Worm (Caenorhabditis elegans) whole organism, late embryonic: ENCODE measurements around the gene metl-13.
"Not testable (repeated sequence)": the region's sequence is repeated elsewhere in the genome, so short reads cannot be mapped to it uniquely, and the experiment has no call there.

Experiments used
- F13H6.1 ChIP-seq: sonication (generic microtip); optimal IDR thresholded peaks from 2 replicates; lab custom pipeline; 2016; ENCODE audit warnings: missing genetic modification characterization, missing compliant biosample characterization
- ahr-1 ChIP-seq: sonication (generic microtip); optimal IDR thresholded peaks from 2 replicates; lab custom pipeline; 2016; ENCODE audit warnings: missing genetic modification characterization, missing compliant biosample characterization
- ama-1 ChIP-seq: fragments of 150-350 bp; optimal IDR thresholded peaks from 2 replicates; lab custom pipeline; 2014
- ceh-14 ChIP-seq: sonication (generic microtip); optimal IDR thresholded peaks from 2 replicates; lab custom pipeline; 2016; ENCODE audit warnings: missing genotype, missing genetic modification characterization, missing compliant biosample characterization
- ceh-19 ChIP-seq: fragments of 200-800 bp; sonication (Bioruptor generic); optimal IDR thresholded peaks from 2 replicates; lab custom pipeline; 2018; ENCODE audit warnings: mild to moderate bottlenecking, missing genetic modification characterization, missing compliant biosample characterization
- ceh-31 ChIP-seq: sonication (generic microtip); optimal IDR thresholded peaks from 2 replicates; lab custom pipeline; 2016; ENCODE audit warnings: missing genetic modification characterization, missing compliant biosample characterization
- ceh-45 ChIP-seq: fragments of 200-800 bp; sonication (Bioruptor generic); IDR thresholded peaks from 2 replicates; pipeline ENCODE4 v1.3.6; 2022; ENCODE audit warnings: missing genetic modification reagents, missing genetic modification characterization, missing compliant biosample characterization
- ceh-9 ChIP-seq: sonication (generic microtip); optimal IDR thresholded peaks from 2 replicates; lab custom pipeline; 2016; ENCODE audit warnings: mild to moderate bottlenecking, missing genetic modification characterization, inconsistent platforms, missing compliant biosample characterization
- che-1 ChIP-seq: sonication (generic microtip); optimal IDR thresholded peaks from 2 replicates; lab custom pipeline; 2016; ENCODE audit warnings: mild to moderate bottlenecking, missing genetic modification characterization, missing compliant biosample characterization
- dmd-4 ChIP-seq: sonication (generic microtip); optimal IDR thresholded peaks from 2 replicates; lab custom pipeline; 2016; ENCODE audit warnings: borderline replicate concordance, missing genetic modification characterization, missing compliant biosample characterization
- elt-2 ChIP-seq: sonication (generic microtip); optimal IDR thresholded peaks from 2 replicates; lab custom pipeline; 2016; ENCODE audit warnings: missing genetic modification reagents, missing genetic modification characterization, missing compliant biosample characterization
- ets-4 ChIP-seq: sonication (generic microtip); optimal IDR thresholded peaks from 2 replicates; lab custom pipeline; 2016; ENCODE audit warnings: missing genetic modification characterization, missing compliant biosample characterization
- fax-1 ChIP-seq: sonication (generic microtip); optimal IDR thresholded peaks from 2 replicates; lab custom pipeline; 2016; ENCODE audit warnings: missing genotype, missing genetic modification characterization, missing compliant biosample characterization
- hlh-13 ChIP-seq: fragments of 200-800 bp; sonication (Bioruptor generic); optimal IDR thresholded peaks from 2 replicates; lab custom pipeline; 2018; ENCODE audit warnings: mild to moderate bottlenecking, missing genetic modification characterization, missing compliant biosample characterization
- hlh-8 ChIP-seq: sonication (generic microtip); optimal IDR thresholded peaks from 2 replicates; lab custom pipeline; 2016; ENCODE audit warnings: missing genotype, missing genetic modification characterization, missing compliant biosample characterization
- nfya-1 ChIP-seq: sonication (generic microtip); optimal IDR thresholded peaks from 2 replicates; lab custom pipeline; 2017; ENCODE audit warnings: missing genetic modification characterization, mild to moderate bottlenecking, missing compliant biosample characterization, antibody characterized with exemption, moderate library complexity
- nhr-11 ChIP-seq: fragments of 150-350 bp; optimal IDR thresholded peaks from 2 replicates; lab custom pipeline; 2014; ENCODE audit warnings: missing biosample characterization, missing genetic modification characterization
- nhr-232 ChIP-seq: sonication (generic microtip); optimal IDR thresholded peaks from 2 replicates; lab custom pipeline; 2016; ENCODE audit warnings: missing genetic modification characterization, missing compliant biosample characterization
- odd-2 ChIP-seq: sonication (generic microtip); optimal IDR thresholded peaks from 2 replicates; lab custom pipeline; 2017; ENCODE audit warnings: antibody characterized with exemption, mild to moderate bottlenecking, missing genetic modification characterization, missing compliant biosample characterization
- pat-9 ChIP-seq: fragments of 200-800 bp; sonication (Bioruptor generic); optimal IDR thresholded peaks from 2 replicates; lab custom pipeline; 2018; ENCODE audit warnings: mild to moderate bottlenecking, missing genetic modification characterization, moderate library complexity, missing compliant biosample characterization
- pha-2 ChIP-seq: sonication (generic microtip); optimal IDR thresholded peaks from 2 replicates; lab custom pipeline; 2017; ENCODE audit warnings: mild to moderate bottlenecking, missing genetic modification characterization, missing compliant biosample characterization
- pha-4 ChIP-seq: fragments of 150-350 bp; optimal IDR thresholded peaks from 2 replicates; lab custom pipeline; 2018; ENCODE audit warnings: missing biosample characterization, missing genetic modification reagents, missing genetic modification characterization
- pros-1 ChIP-seq: fragments of 150-350 bp; optimal IDR thresholded peaks from 2 replicates; lab custom pipeline; 2014; ENCODE audit warnings: missing biosample characterization, missing genetic modification reagents, missing genetic modification characterization
- ref-2 ChIP-seq: sonication (generic microtip); optimal IDR thresholded peaks from 2 replicates; lab custom pipeline; 2016; ENCODE audit warnings: missing genetic modification characterization, missing compliant biosample characterization
- rnt-1 ChIP-seq: sonication (generic microtip); optimal IDR thresholded peaks from 2 replicates; lab custom pipeline; 2016; ENCODE audit warnings: missing genetic modification characterization, missing compliant biosample characterization
- syd-9 ChIP-seq: sonication (generic microtip); optimal IDR thresholded peaks from 2 replicates; lab custom pipeline; 2016; ENCODE audit warnings: mild to moderate bottlenecking, missing genetic modification characterization, moderate library complexity, missing compliant biosample characterization
- tbx-7 ChIP-seq: sonication (generic microtip); optimal IDR thresholded peaks from 2 replicates; lab custom pipeline; 2016; ENCODE audit warnings: missing genotype, missing genetic modification characterization, missing compliant biosample characterization
- ttx-3 ChIP-seq: sonication (generic microtip); optimal IDR thresholded peaks from 2 replicates; lab custom pipeline; 2016; ENCODE audit warnings: missing genetic modification reagents, missing genetic modification characterization, missing compliant biosample characterization
- unc-42 ChIP-seq: sonication (generic microtip); optimal IDR thresholded peaks from 2 replicates; lab custom pipeline; 2016; ENCODE audit warnings: missing genotype, missing genetic modification characterization, missing compliant biosample characterization
- zip-5 ChIP-seq: sonication (generic microtip); optimal IDR thresholded peaks from 2 replicates; lab custom pipeline; 2016; ENCODE audit warnings: missing genetic modification characterization, missing compliant biosample characterization
- ztf-16 ChIP-seq: sonication (generic microtip); optimal IDR thresholded peaks from 2 replicates; lab custom pipeline; 2017; ENCODE audit warnings: missing genetic modification characterization, missing compliant biosample characterization

metl-13 gene

DNA sequence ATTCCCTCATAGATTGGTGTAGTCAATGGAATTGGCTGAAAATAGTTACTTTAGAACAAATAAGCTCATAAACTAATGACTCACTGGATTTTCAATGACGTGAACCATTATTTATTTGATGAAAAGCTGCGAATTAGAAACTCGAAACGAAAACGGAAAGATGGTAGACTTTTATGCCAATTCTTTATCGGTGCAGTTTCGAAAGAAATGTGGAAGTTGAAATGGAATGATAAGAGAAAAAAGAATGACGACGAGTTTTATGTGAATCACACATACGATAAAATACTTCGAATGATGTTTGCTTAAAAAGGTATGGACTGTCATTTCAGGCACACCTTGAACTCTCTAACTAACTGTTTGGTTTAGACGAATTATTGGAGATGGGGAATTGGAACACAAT is 44.9 kb upstream of the metl-13 start, which contains the start of the genes lec-11 and irld-7:
Gene lec-11 (minus strand): TSS at position 126 of the 400 bp plus-strand sequence.
Gene irld-7 (plus strand): TSS at position 332 of the 400 bp plus-strand sequence.
- TF ChIP-seq che-1 (tag; lab: Kevin White, UChicago) (no peak), nhr-11 (tag; lab: Kevin White, UChicago) (no peak), ztf-16 (tag; lab: Kevin White, UChicago) (no peak), zip-5 (no peak), elt-2 (tag; lab: Kevin White, UChicago) (no peak), ceh-9 (no peak), hlh-13 (no peak), ama-1 (lab: Kevin White, UChicago) (no peak), dmd-4 (no peak), ceh-31 (tag; lab: Kevin White, UChicago) (no peak), ttx-3 (tag; lab: Kevin White, UChicago) (no peak)

DNA sequence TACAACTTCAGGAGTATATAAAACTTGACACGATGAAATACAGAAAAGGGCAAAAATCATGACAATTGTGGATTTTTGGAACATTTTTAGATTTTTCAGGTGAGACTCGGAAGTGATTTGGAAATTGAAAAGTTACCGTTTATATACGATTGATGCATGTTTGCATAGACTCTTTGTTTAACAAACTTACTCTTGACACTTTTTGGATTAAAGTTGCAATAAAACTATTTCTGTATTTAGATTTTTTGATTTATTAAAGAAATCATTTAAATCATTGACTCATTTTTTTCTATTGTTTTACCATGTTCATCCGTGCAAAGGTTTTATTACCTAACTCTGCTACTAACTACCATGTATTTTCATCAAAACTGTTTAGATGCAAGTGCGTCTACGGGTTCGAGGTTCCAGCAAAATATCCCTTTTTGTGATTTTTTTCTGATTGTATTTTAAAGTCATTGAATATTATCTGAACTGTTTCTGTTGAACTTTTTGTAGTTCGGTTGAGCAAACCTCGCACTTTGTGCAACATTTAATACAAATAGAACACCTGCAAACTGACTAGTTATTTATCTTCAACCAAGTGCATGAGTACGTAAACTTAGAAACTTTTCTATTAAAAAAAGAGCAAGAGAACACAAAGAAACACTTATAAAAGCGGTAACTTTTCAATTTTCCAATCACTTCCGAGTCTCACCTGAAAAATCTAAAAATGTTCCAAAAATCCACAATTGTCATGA is 43.7 kb upstream of the metl-13 start, which contains the start of the genes nspb-1 and nspb-2:
Gene nspb-1 (minus strand): TSS at position 101 of the 737 bp plus-strand sequence.
Gene nspb-2 (plus strand): TSS at position 687 of the 737 bp plus-strand sequence.
- TF ChIP-seq nfya-1 (tag; lab: Kevin White, UChicago); ceh-31 (tag; lab: Kevin White, UChicago); zip-5: not testable (repeated sequence)

DNA sequence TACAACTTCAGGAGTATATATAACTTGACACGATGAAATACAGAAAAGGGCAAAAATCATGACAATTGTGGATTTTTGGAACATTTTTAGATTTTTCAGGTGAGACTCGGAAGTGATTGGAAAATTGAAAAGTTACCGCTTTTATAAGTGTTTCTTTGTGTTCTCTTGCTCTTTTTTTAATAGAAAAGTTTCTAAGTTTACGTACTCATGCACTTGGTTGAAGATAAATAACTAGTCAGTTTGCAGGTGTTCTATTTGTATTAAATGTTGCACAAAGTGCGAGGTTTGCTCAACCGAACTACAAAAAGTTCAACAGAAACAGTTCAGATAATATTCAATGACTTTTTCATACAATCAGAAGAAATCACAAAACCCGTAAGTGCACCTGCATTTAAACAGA is 40.0 kb upstream of the metl-13 start, which contains the start of gene nspb-3:
Gene nspb-3 (minus strand): TSS at position 101 of the 400 bp plus-strand sequence.
- TF ChIP-seq ceh-9; ahr-1 (tag; lab: Kevin White, UChicago); nhr-232: not testable (repeated sequence)

DNA sequence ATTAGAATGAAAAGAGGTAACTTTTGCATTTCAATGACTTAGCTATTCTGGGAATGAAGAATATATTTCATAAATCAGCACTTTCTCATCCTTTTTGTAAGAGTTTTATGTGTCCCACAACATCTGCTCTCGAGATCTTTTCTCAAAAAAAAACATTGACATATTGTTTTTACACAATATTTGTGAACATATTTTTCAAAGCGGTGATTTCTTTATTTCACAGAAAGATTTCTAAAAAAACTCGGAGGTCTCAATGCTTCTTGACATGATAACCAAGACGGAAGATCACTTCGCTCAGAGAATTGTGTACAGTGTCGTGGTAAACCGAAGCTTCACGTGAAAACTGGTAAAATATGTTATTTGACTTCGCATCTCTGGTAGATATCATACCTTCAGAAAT is 39.0 kb upstream of the metl-13 start, which contains the start of gene F38A5.22:
Gene F38A5.22 (minus strand): TSS at position 29 of the 400 bp plus-strand sequence.
- TF ChIP-seq ceh-9 (no peak), pros-1 (tag; lab: Kevin White, UChicago) (no peak), ceh-19 (GFP tag; lab: Kevin White, UChicago) (no peak), pat-9 (tag; lab: Kevin White, UChicago) (no peak), nhr-232 (no peak), ceh-14 (tag; lab: Kevin White, UChicago) (no peak), fax-1 (tag; lab: Kevin White, UChicago) (no peak), rnt-1 (no peak), ceh-45 (GFP tag; lab: Robert Waterston, UW) (no peak), elt-2 (tag; lab: Kevin White, UChicago) (no peak), ref-2 (tag; lab: Kevin White, UChicago) (no peak), pha-4 (tag; lab: Kevin White, UChicago) (no peak), hlh-8 (tag; lab: Kevin White, UChicago) (no peak), syd-9 (tag; lab: Kevin White, UChicago) (no peak), pha-2 (no peak), tbx-7 (tag; lab: Kevin White, UChicago) (no peak), ahr-1 (tag; lab: Kevin White, UChicago) (no peak)

DNA sequence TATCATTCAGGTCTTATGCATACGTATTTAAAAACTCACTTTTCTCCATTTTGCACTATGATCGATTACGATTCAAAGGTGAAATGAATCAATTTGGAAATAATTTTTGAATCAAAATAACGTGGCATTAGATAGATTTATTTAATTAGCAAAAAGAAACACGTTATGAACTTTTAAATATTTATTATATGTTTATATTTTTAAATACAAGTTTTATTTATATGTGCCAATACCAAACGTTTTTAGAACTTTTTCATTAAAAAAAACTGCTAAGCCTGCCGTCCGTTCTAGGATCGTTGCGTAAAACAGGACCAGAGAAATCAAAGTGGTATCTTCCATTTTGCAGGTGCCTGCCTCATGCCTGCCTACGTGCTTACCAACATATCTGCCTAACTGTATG is 37.6 kb upstream of the metl-13 start, which contains the start of gene F38A5.6:
Gene F38A5.6 (minus strand): TSS at position 101 of the 400 bp plus-strand sequence.
- TF ChIP-seq hlh-13 (no peak), odd-2 (no peak), F13H6.1 (no peak)

DNA sequence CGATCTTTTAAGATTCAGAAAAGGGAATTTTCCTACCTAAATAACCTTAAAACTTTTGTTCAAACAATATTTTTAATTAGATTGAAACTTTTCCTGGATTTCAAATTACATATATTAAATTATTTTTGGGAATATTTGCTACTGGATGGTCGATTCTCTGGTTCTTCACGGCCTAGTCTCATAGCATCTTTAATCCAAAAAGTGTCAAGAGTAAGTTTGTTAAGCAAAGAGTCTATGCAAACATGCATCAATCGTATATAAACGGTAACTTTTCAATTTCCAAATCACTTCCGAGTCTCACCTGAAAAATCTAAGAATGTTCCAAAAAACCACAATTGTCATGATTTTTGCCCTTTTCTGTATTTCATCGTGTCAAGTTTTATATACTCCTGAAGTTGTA is 37.0 kb upstream of the metl-13 start, which contains the start of gene nspb-4:
Gene nspb-4 (plus strand): TSS at position 301 of the 400 bp plus-strand sequence.
- TF ChIP-seq ets-4, unc-42, fax-1 (tag; lab: Kevin White, UChicago): not testable (repeated sequence)
